Fruit fly (Drosophila melanogaster) whole organism, embryonic: ENCODE data around the gene CG33111.

ENCODE experiments used
- Bgb ChIP-seq: fragments of 200-800 bp; sonication (Bioruptor generic); IDR thresholded peaks from 2 replicates; pipeline ENCODE4 v1.3.6; 2022; ENCODE audit warnings: missing biosample characterization, missing genetic modification characterization; ENCODE audit not compliant: partially characterized antibody
- BtbVII ChIP-seq: fragments of 200-800 bp; sonication (Bioruptor generic); optimal IDR thresholded peaks from 3 replicates; lab custom pipeline; 2017; ENCODE audit warnings: missing biosample characterization, mild to moderate bottlenecking, missing genetic modification characterization
- CG10366 ChIP-seq: fragments of 200-800 bp; sonication (Bioruptor generic); IDR thresholded peaks from 2 replicates; pipeline ENCODE4 v1.3.6; 2022; ENCODE audit warnings: missing biosample characterization, missing genetic modification characterization
- CG12071 ChIP-seq: fragments of 200-800 bp; sonication (Bioruptor generic); optimal IDR thresholded peaks from 3 replicates; lab custom pipeline; 2018; ENCODE audit warnings: missing biosample characterization, mild to moderate bottlenecking, missing genetic modification characterization
- CG12236 ChIP-seq: fragments of 200-800 bp; sonication (Bioruptor generic); optimal IDR thresholded peaks from 2 replicates; lab custom pipeline; 2016; ENCODE audit warnings: missing biosample characterization, missing genetic modification characterization
- CG14860 ChIP-seq: fragments of 200-800 bp; sonication (Bioruptor generic); IDR thresholded peaks from 3 replicates; pipeline ENCODE4 v1.3.6; 2022; ENCODE audit warnings: missing biosample characterization, missing genetic modification characterization; ENCODE audit not compliant: partially characterized antibody
- CG15269 ChIP-seq: fragments of 200-800 bp; sonication (Bioruptor generic); optimal IDR thresholded peaks from 2 replicates; lab custom pipeline; 2018; ENCODE audit warnings: missing biosample characterization, mild to moderate bottlenecking, missing genetic modification characterization, moderate library complexity
- CG15479 ChIP-seq: fragments of 200-800 bp; sonication (Bioruptor generic); optimal IDR thresholded peaks from 3 replicates; lab custom pipeline; 2019; ENCODE audit warnings: missing biosample characterization, mild to moderate bottlenecking, missing genetic modification characterization, moderate library complexity
- CG17612 ChIP-seq: fragments of 200-800 bp; sonication (Bioruptor generic); IDR thresholded peaks from 2 replicates; pipeline ENCODE4 v1.3.6; 2022; ENCODE audit warnings: missing biosample characterization, missing genetic modification characterization
- CG32767 ChIP-seq: fragments of 200-800 bp; sonication (Bioruptor generic); IDR thresholded peaks from 2 replicates; pipeline ENCODE4 v1.3.6; 2022; ENCODE audit warnings: missing biosample characterization, missing genetic modification characterization
- CG34376 ChIP-seq: fragments of 200-800 bp; sonication (Bioruptor generic); optimal IDR thresholded peaks from 2 replicates; lab custom pipeline; 2018; ENCODE audit warnings: missing biosample characterization, mild to moderate bottlenecking, missing genetic modification characterization
- CG6254 ChIP-seq: fragments of 200-800 bp; sonication (Bioruptor generic); optimal IDR thresholded peaks from 3 replicates; lab custom pipeline; 2017; ENCODE audit warnings: mild to moderate bottlenecking, missing biosample characterization, missing genetic modification reagents, missing genetic modification characterization
- CG6813 ChIP-seq: fragments of 200-800 bp; sonication (Bioruptor generic); optimal IDR thresholded peaks from 2 replicates; lab custom pipeline; 2017; ENCODE audit warnings: missing biosample characterization, missing genetic modification characterization, mild to moderate bottlenecking, moderate library complexity, missing genetic modification reagents
- CG7786 ChIP-seq: fragments of 200-800 bp; sonication (Bioruptor generic); optimal IDR thresholded peaks from 2 replicates; lab custom pipeline; 2016; ENCODE audit warnings: missing biosample characterization, missing genetic modification characterization
- CG8765 ChIP-seq: fragments of 200-800 bp; sonication (Bioruptor generic); IDR thresholded peaks from 2 replicates; pipeline ENCODE4 v1.3.6; 2022; ENCODE audit warnings: missing biosample characterization, missing genetic modification characterization
- CTCF ChIP-seq: fragments of 200-800 bp; sonication (Bioruptor generic); optimal IDR thresholded peaks from 2 replicates; lab custom pipeline; 2017; ENCODE audit warnings: missing biosample characterization, mild to moderate bottlenecking, missing genetic modification characterization, moderate library complexity
- Doc2 ChIP-seq: fragments of 200-800 bp; sonication (Bioruptor generic); IDR thresholded peaks from 2 replicates; pipeline ENCODE4 v1.3.6; 2022; ENCODE audit warnings: missing biosample characterization, missing genetic modification characterization
- Drgx ChIP-seq: fragments of 200-800 bp; sonication (Bioruptor generic); IDR thresholded peaks from 2 replicates; pipeline ENCODE4 v1.3.6; 2022; ENCODE audit warnings: missing biosample characterization, missing genetic modification characterization
- Hr51 ChIP-seq, 2 experiments: fragments of 200-800 bp; sonication (Bioruptor generic); optimal IDR thresholded peaks; 2 replicates in 1 of 2; 3 replicates in 1 of 2; lab custom pipeline; 2016 to 2018; ENCODE audit warnings: missing biosample characterization in 2 of 2, missing genetic modification characterization in 2 of 2, mild to moderate bottlenecking in 1 of 2, moderate library complexity in 1 of 2
- Jarid2 ChIP-seq: fragments of 200-800 bp; sonication (Bioruptor generic); optimal IDR thresholded peaks from 3 replicates; lab custom pipeline; 2017; ENCODE audit warnings: mild to moderate bottlenecking, missing biosample characterization, missing genetic modification reagents, missing genetic modification characterization
- Med ChIP-seq: fragments of 200-800 bp; sonication (Bioruptor generic); peaks from one replicate; lab custom pipeline; 2016; ENCODE audit warnings: missing biosample characterization, missing genetic modification characterization, mild to moderate bottlenecking, inconsistent platforms, moderate library complexity
- Mes4 ChIP-seq: fragments of 200-800 bp; sonication (Bioruptor generic); optimal IDR thresholded peaks from 2 replicates; lab custom pipeline; 2016; ENCODE audit warnings: missing biosample characterization, missing genetic modification characterization
- Nf-YB ChIP-seq: fragments of 200-800 bp; sonication (Bioruptor generic); optimal IDR thresholded peaks from 3 replicates; lab custom pipeline; 2019; ENCODE audit warnings: missing biosample characterization, mild to moderate bottlenecking, missing genetic modification characterization, moderate library complexity
- Nf-YC ChIP-seq: fragments of 200-800 bp; optimal IDR thresholded peaks from 3 replicates; lab custom pipeline; 2019; ENCODE audit warnings: missing biosample characterization, mild to moderate bottlenecking, missing genetic modification characterization, moderate library complexity
- PHDP ChIP-seq: fragments of 200-800 bp; sonication (Bioruptor generic); optimal IDR thresholded peaks from 3 replicates; lab custom pipeline; 2018; ENCODE audit warnings: missing biosample characterization, mild to moderate bottlenecking, missing genetic modification characterization, moderate library complexity
- Ptx1 ChIP-seq: fragments of 200-800 bp; sonication (Bioruptor generic); IDR thresholded peaks from 2 replicates; pipeline ENCODE4 v1.3.6; 2022; ENCODE audit warnings: missing biosample characterization, missing genetic modification characterization
- Stat92E ChIP-seq, 3 experiments: fragments of >200 bp in 2 of 3; fragments of 200-800 bp in 1 of 3; sonication (Bioruptor generic) in 1 of 3; optimal IDR thresholded peaks; 2 replicates each; lab custom pipeline; 2017 to 2019; ENCODE audit warnings: missing biosample characterization in 3 of 3, missing genetic modification characterization in 3 of 3, mild to moderate bottlenecking in 1 of 3, moderate library complexity in 1 of 3
- amos ChIP-seq: fragments of 200-800 bp; sonication (Bioruptor generic); IDR thresholded peaks from 2 replicates; pipeline ENCODE4 v1.3.6; 2022; ENCODE audit warnings: missing biosample characterization, missing genetic modification characterization; ENCODE audit not compliant: partially characterized antibody
- cato ChIP-seq: fragments of 200-800 bp; sonication (Bioruptor generic); optimal IDR thresholded peaks from 2 replicates; lab custom pipeline; 2016; ENCODE audit warnings: missing biosample characterization, missing genetic modification characterization, borderline replicate concordance
- caup ChIP-seq: fragments of 200-800 bp; sonication (Bioruptor generic); optimal IDR thresholded peaks from 3 replicates; lab custom pipeline; 2017; ENCODE audit warnings: missing biosample characterization, mild to moderate bottlenecking, missing genetic modification characterization, moderate library complexity; ENCODE audit not compliant: severe bottlenecking
- cg ChIP-seq: fragments of 200-800 bp; sonication (Bioruptor generic); optimal IDR thresholded peaks from 3 replicates; lab custom pipeline; 2019; ENCODE audit warnings: missing biosample characterization, mild to moderate bottlenecking, missing genetic modification characterization, moderate library complexity
- chm ChIP-seq: fragments of 200-800 bp; sonication (Bioruptor generic); IDR thresholded peaks from 2 replicates; pipeline ENCODE4 v1.3.6; 2022; ENCODE audit warnings: missing biosample characterization, missing genetic modification characterization
- cwo ChIP-seq: fragments of 200-800 bp; sonication (Bioruptor generic); optimal IDR thresholded peaks from 3 replicates; lab custom pipeline; 2017; ENCODE audit warnings: missing biosample characterization, missing genetic modification characterization, mild to moderate bottlenecking, moderate library complexity, missing genetic modification reagents
- dpn ChIP-seq, 2 experiments: fragments of 200-800 bp; sonication (Bioruptor generic); optimal IDR thresholded peaks; 3 replicates each; lab custom pipeline; 2016; ENCODE audit warnings: missing biosample characterization in 2 of 2, missing genetic modification characterization in 2 of 2
- ewg ChIP-seq: fragments of 200-800 bp; sonication (Bioruptor generic); optimal IDR thresholded peaks from 3 replicates; lab custom pipeline; 2017; ENCODE audit warnings: mild to moderate bottlenecking, missing biosample characterization, missing genetic modification reagents, missing genetic modification characterization
- ftz-f1 ChIP-seq: fragments of 200-800 bp; sonication (Bioruptor generic); optimal IDR thresholded peaks from 2 replicates; lab custom pipeline; 2016; ENCODE audit warnings: missing biosample characterization, missing genetic modification characterization
- gsb-n ChIP-seq: fragments of 200-800 bp; sonication (Bioruptor generic); optimal IDR thresholded peaks from 3 replicates; lab custom pipeline; 2018; ENCODE audit warnings: missing biosample characterization, mild to moderate bottlenecking, missing genetic modification characterization
- jumu ChIP-seq: fragments of 200-800 bp; sonication (Bioruptor generic); optimal IDR thresholded peaks from 3 replicates; lab custom pipeline; 2016; ENCODE audit warnings: missing biosample characterization, missing genetic modification characterization
- knrl ChIP-seq: fragments of 200-800 bp; sonication (Bioruptor generic); IDR thresholded peaks from 3 replicates; pipeline ENCODE4 v1.3.6; 2022; ENCODE audit warnings: missing biosample characterization, missing genetic modification characterization; ENCODE audit not compliant: partially characterized antibody
- lola ChIP-seq, 3 experiments: fragments of >200 bp in 2 of 3; fragments of 200-800 bp in 1 of 3; sonication (Bioruptor generic) in 1 of 3; optimal IDR thresholded peaks; 2 replicates each; lab custom pipeline; 2017 to 2019; ENCODE audit warnings: missing biosample characterization in 3 of 3, missing genetic modification characterization in 3 of 3, mild to moderate bottlenecking in 1 of 3, moderate library complexity in 1 of 3
- mirr ChIP-seq: fragments of 200-800 bp; sonication (Bioruptor generic); optimal IDR thresholded peaks from 3 replicates; lab custom pipeline; 2018; ENCODE audit warnings: missing biosample characterization, mild to moderate bottlenecking, missing genetic modification characterization
- oc ChIP-seq: fragments of 200-800 bp; sonication (Bioruptor generic); optimal IDR thresholded peaks from 2 replicates; lab custom pipeline; 2018; ENCODE audit warnings: missing biosample characterization, mild to moderate bottlenecking, missing genetic modification characterization, moderate library complexity
- odd ChIP-seq: fragments of 200-800 bp; sonication (Bioruptor generic); optimal IDR thresholded peaks from 2 replicates; lab custom pipeline; 2017; ENCODE audit warnings: missing biosample characterization, mild to moderate bottlenecking, missing genetic modification characterization
- seq ChIP-seq: fragments of 200-800 bp; sonication (Bioruptor generic); IDR thresholded peaks from 2 replicates; pipeline ENCODE4 v1.3.6; 2022; ENCODE audit warnings: missing biosample characterization, missing genetic modification characterization
- vfl ChIP-seq: fragments of 200-800 bp; sonication (Bioruptor generic); optimal IDR thresholded peaks from 2 replicates; lab custom pipeline; 2016; ENCODE audit warnings: missing biosample characterization, missing genetic modification characterization
- vnd ChIP-seq: fragments of 200-800 bp; sonication (Bioruptor generic); IDR thresholded peaks from 3 replicates; pipeline ENCODE4 v1.3.6; 2022; ENCODE audit warnings: missing biosample characterization, missing genetic modification characterization; ENCODE audit not compliant: partially characterized antibody
- wdn ChIP-seq: fragments of 200-800 bp; sonication (Bioruptor generic); IDR thresholded peaks from 2 replicates; pipeline ENCODE4 v1.3.6; 2022; ENCODE audit warnings: missing biosample characterization, missing genetic modification characterization
- z ChIP-seq: fragments of 200-800 bp; sonication (Bioruptor generic); IDR thresholded peaks from 3 replicates; pipeline ENCODE4 v1.3.6; 2022; ENCODE audit warnings: missing biosample characterization, missing genetic modification characterization
- zfh1 ChIP-seq: fragments of 200-800 bp; sonication (Bioruptor generic); IDR thresholded peaks from 3 replicates; pipeline ENCODE4 v1.3.6; 2022; ENCODE audit warnings: missing biosample characterization, missing genetic modification characterization

Gene CG33111

DNA sequence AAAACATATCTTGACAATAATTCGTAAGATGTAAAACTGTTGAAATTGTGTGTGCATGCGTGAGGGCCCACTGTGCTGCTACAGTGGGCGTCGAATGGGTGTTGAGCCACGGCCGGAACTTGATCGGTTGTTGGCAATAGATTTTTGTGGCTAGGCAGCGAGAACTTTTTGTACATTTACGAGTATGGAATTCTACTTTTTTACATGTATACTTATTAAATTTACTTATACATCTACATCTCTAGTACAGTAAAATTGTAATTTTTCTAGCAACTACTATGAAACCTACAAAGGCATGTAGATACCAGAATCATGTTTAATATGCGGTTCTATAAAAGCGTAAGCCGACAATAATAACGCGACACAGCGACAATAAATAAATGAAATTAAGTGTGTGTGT lies 30.6 kb upstream of the CG33111 start:
- TF ChIP-seq CG12236: no peak
- peak; percentile 56 for TF ChIP-seq Med
- peak; percentile 51 for TF ChIP-seq Bgb (GFP tag; lab: Robert Waterston, UW)
- no peak for TF ChIP-seq gsb-n (tag; lab: Kevin White, UChicago)
- TF ChIP-seq BtbVII (GFP tag; lab: Kevin White, UChicago): no peak
- TF ChIP-seq odd (GFP tag; lab: Kevin White, UChicago): no peak
- TF ChIP-seq PHDP (tag; lab: Kevin White, UChicago): no peak
- peak; percentile 38 for TF ChIP-seq CTCF (GFP tag; lab: Kevin White, UChicago)
- no peak for TF ChIP-seq CG34376 (GFP tag; lab: Kevin White, UChicago)
- no peak for TF ChIP-seq CG17612
- TF ChIP-seq Mes4 (GFP tag; lab: Kevin White, UChicago): no peak
- no peak for TF ChIP-seq CG8765 (GFP tag; lab: Robert Waterston, UW)
- TF ChIP-seq Jarid2 (GFP tag; lab: Kevin White, UChicago): no peak
- peak; percentile 43; the same call in 1 of the 3 replicates for TF ChIP-seq knrl (GFP tag; lab: Robert Waterston, UW)
- no peak for TF ChIP-seq CG15479 (GFP tag; lab: Kevin White, UChicago)
- no peak for TF ChIP-seq CG15269 (tag; lab: Kevin White, UChicago)
- TF ChIP-seq caup (GFP tag; lab: Kevin White, UChicago): no peak
- no peak for TF ChIP-seq oc (tag; lab: Kevin White, UChicago)
- no peak for TF ChIP-seq cato (GFP tag; lab: Kevin White, UChicago)
- TF ChIP-seq CG6813 (GFP tag; lab: Kevin White, UChicago): no peak
- TF ChIP-seq CG14860: peak; percentile 53; the same call in 1 of the 3 replicates
- TF ChIP-seq amos: peak; percentile 47; the same call in 1 of the 2 replicates
- no peak for TF ChIP-seq jumu
- no peak for TF ChIP-seq CG7786 (GFP tag; lab: Kevin White, UChicago)
- TF ChIP-seq vnd (GFP tag; lab: Robert Waterston, UW): peak; percentile 55; the same call in 2 of the 3 replicates
- no peak for TF ChIP-seq CG32767
- TF ChIP-seq Stat92E (GFP tag; optimal IDR thresholded peaks at IDR 0.05; lab: Kevin White, UChicago): no peak
- no peak for TF ChIP-seq Ptx1 (GFP tag; lab: Robert Waterston, UW)

DNA sequence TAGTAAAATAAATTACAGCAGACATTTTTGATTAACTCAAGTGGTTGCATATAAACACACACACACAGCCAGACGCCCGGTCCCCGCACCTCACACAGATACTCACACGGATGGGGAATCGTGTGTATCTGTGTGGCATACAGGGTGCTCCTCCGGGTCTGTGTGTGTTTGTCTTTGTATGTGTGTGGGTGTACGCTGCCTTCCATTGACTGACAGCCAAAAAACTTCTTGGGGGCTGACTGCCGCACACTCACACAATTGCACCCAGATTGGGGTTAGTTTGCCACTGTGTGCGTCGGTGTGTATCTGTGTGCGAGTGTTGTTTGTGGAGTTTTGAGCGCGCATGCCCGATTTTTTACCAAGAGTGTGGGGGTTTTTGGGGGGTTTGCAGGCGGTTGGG lies 27.1 kb upstream of the CG33111 start:
- peak; percentile 64 for TF ChIP-seq CG12071 (GFP tag; lab: Kevin White, UChicago)
- TF ChIP-seq Hr51 (GFP tag; optimal IDR thresholded peaks at IDR 0.05; lab: Kevin White, UChicago): peak in 1 of 2 experiments; percentile 1
- TF ChIP-seq cg (GFP tag; lab: Kevin White, UChicago): peak; percentile 94
- no peak for TF ChIP-seq ftz-f1
- TF ChIP-seq chm: peak; percentile 42; the same call in 1 of the 2 replicates
- peak; percentile 89 for TF ChIP-seq Nf-YB (GFP tag; lab: Kevin White, UChicago)
- TF ChIP-seq vfl: no peak
- TF ChIP-seq dpn (GFP tag; optimal IDR thresholded peaks at IDR 0.05; lab: Kevin White, UChicago): no peak
- no peak for TF ChIP-seq Drgx (GFP tag; lab: Robert Waterston, UW)
- TF ChIP-seq CG10366 (GFP tag; lab: Robert Waterston, UW): peak; percentile 70
- 0 out of 2 replicates have a peak, but pooled peaks have one; percentile 27 for TF ChIP-seq Bgb (GFP tag; lab: Robert Waterston, UW)
- TF ChIP-seq zfh1 (GFP tag; lab: Robert Waterston, UW): 0 out of 3 replicates have a peak, but pooled peaks have one; percentile 5
- no peak for TF ChIP-seq Doc2
- peak; percentile 49 for TF ChIP-seq Med
- TF ChIP-seq cwo (GFP tag; lab: Kevin White, UChicago): no peak
- no peak for TF ChIP-seq wdn (GFP tag; lab: Robert Waterston, UW)
- peak; percentile 0 for TF ChIP-seq mirr
- TF ChIP-seq ewg (GFP tag; lab: Kevin White, UChicago): peak; percentile 87
- TF ChIP-seq CG6254 (GFP tag; lab: Kevin White, UChicago): peak; percentile 29
- no peak for TF ChIP-seq z (GFP tag; lab: Robert Waterston, UW)
- TF ChIP-seq seq: peak; percentile 78
- TF ChIP-seq lola (GFP tag; optimal IDR thresholded peaks at IDR 0.05; lab: Kevin White, UChicago): peak in 1 of 3 experiments; percentile 40
- TF ChIP-seq CG32767: peak; percentile 42; the same call in 1 of the 2 replicates
- peak; percentile 94 for TF ChIP-seq Nf-YC (tag; lab: Kevin White, UChicago)
